Fruit fly (Drosophila melanogaster): ENCODE data around the gene Alg13.

DNA sequence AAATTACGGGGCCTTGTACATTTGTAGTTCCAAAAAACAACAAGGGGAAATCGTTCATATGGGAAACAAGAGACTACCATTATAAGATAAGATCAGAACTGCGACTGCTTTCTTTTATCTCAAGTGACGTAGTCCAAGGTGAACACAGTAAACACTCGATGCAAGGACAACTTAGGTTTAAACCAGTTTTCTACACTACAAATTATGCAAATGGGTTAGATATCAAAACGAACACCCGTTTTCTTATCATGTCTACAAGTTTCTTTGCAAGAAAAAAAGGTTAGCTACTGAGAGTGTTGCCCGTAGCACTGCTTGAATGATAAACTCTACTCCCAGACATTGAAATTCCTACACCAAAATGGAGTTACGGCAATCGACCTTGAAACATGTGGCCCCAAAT lies 14.2 kb downstream of the Alg13 start:
- TF ChIP-seq cnc (optimal IDR thresholded peaks at IDR 0.05) (no peak), CG5204 (GFP tag; optimal IDR thresholded peaks at IDR 0.05) (no peak)

All from whole organism, adult.